Worm (Caenorhabditis elegans) whole organism, L2 larva: Measurements from ENCODE around the gene C12D8.9.

Source experiments
- elt-3 ChIP-seq: sonication (generic microtip); optimal IDR thresholded peaks from 2 replicates; lab custom pipeline; 2017; ENCODE audit warnings: missing biosample characterization, missing genetic modification characterization
- peb-1 ChIP-seq: fragments of 150-350 bp; optimal IDR thresholded peaks from 2 replicates; lab custom pipeline; 2014; ENCODE audit warnings: missing biosample characterization, missing genetic modification characterization

DNA sequence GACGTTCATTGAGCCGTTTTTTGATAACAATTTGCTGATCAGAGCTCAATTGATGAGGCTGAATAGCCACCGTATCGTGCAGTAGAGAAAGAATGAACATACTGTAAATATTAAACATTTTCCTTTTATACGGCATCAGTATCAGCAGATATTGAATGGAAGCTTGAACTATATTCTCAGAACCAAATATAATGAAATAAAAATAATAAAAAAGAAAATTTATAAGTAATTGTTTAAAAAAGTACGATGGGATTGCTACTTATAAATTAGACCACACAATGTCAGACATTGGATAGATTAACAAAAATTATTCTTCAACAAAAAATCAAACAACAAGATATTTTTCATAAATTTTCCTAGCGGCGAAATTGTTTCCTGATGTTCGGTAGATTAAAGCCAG is 36.5 kb downstream of the C12D8.9 start, which contains the start of gene rpc-25:
- no peak for TF ChIP-seq peb-1 (tag; lab: Kevin White, UChicago)
- no peak for TF ChIP-seq elt-3
